Fruit fly (Drosophila melanogaster) whole organism, embryonic: ENCODE data around the gene CG17666.

Experiments
- B-H2 ChIP-seq: fragments of 200-800 bp; sonication (Bioruptor generic); optimal IDR thresholded peaks from 2 replicates; lab custom pipeline; 2018; ENCODE audit warnings: missing biosample characterization, mild to moderate bottlenecking, missing genetic modification characterization
- BEAF-32 ChIP-seq: fragments of 200-800 bp; sonication (Bioruptor generic); optimal IDR thresholded peaks from 3 replicates; lab custom pipeline; 2017; ENCODE audit warnings: missing biosample characterization, missing genetic modification characterization, mild to moderate bottlenecking, moderate library complexity, missing genetic modification reagents
- CG10209 ChIP-seq: fragments of 200-800 bp; sonication (Bioruptor generic); optimal IDR thresholded peaks from 3 replicates; lab custom pipeline; 2017; ENCODE audit warnings: missing biosample characterization, mild to moderate bottlenecking, missing genetic modification characterization, missing genetic modification reagents
- CG11085 ChIP-seq: fragments of 200-800 bp; sonication (Bioruptor generic); IDR thresholded peaks from 2 replicates; pipeline ENCODE4 v1.3.6; 2022; ENCODE audit warnings: missing biosample characterization, missing genetic modification characterization
- CG11247 ChIP-seq: fragments of 200-800 bp; sonication (Bioruptor generic); IDR thresholded peaks from 2 replicates; pipeline ENCODE4 v1.3.6; 2022; ENCODE audit warnings: missing biosample characterization, missing genetic modification characterization
- CG12219 ChIP-seq: fragments of 200-800 bp; sonication (Bioruptor generic); optimal IDR thresholded peaks from 3 replicates; lab custom pipeline; 2018; ENCODE audit warnings: missing biosample characterization, mild to moderate bottlenecking, missing genetic modification characterization
- CG13123 ChIP-seq: fragments of 200-800 bp; sonication (Bioruptor generic); optimal IDR thresholded peaks from 2 replicates; lab custom pipeline; 2016; ENCODE audit warnings: missing biosample characterization, missing genetic modification characterization
- CG13296 ChIP-seq: fragments of 200-800 bp; sonication (Bioruptor generic); optimal IDR thresholded peaks from 3 replicates; lab custom pipeline; 2018; ENCODE audit warnings: missing biosample characterization, mild to moderate bottlenecking, missing genetic modification characterization
- CG14710 ChIP-seq: fragments of 200-800 bp; sonication (Bioruptor generic); optimal IDR thresholded peaks from 3 replicates; lab custom pipeline; 2019; ENCODE audit warnings: missing biosample characterization, mild to moderate bottlenecking, missing genetic modification characterization, moderate library complexity
- CG15073 ChIP-seq: fragments of 200-800 bp; sonication (Bioruptor generic); optimal IDR thresholded peaks from 2 replicates; lab custom pipeline; 2016; ENCODE audit warnings: missing biosample characterization, missing genetic modification characterization
- CG15601 ChIP-seq: fragments of 200-800 bp; sonication (Bioruptor generic); optimal IDR thresholded peaks from 3 replicates; lab custom pipeline; 2019; ENCODE audit warnings: missing biosample characterization, mild to moderate bottlenecking, missing genetic modification characterization, moderate library complexity
- CG17361 ChIP-seq: fragments of 200-800 bp; sonication (Bioruptor generic); IDR thresholded peaks from 3 replicates; pipeline ENCODE4 v1.3.6; 2022; ENCODE audit warnings: missing biosample characterization, missing genetic modification characterization
- CG2875 ChIP-seq: fragments of 200-800 bp; sonication (Bioruptor generic); optimal IDR thresholded peaks from 2 replicates; lab custom pipeline; 2017; ENCODE audit warnings: missing biosample characterization, mild to moderate bottlenecking, missing genetic modification characterization, missing genetic modification reagents
- CG34422 ChIP-seq: fragments of 200-800 bp; sonication (Bioruptor generic); IDR thresholded peaks from 3 replicates; pipeline ENCODE4 v1.3.6; 2022; ENCODE audit warnings: missing biosample characterization, missing genetic modification characterization
- CG42726 ChIP-seq: fragments of 200-800 bp; sonication (Bioruptor generic); IDR thresholded peaks from 2 replicates; pipeline ENCODE4 v1.3.6; 2022; ENCODE audit warnings: missing biosample characterization, missing genetic modification characterization; ENCODE audit not compliant: partially characterized antibody
- CG4424 ChIP-seq: fragments of 200-800 bp; sonication (Bioruptor generic); optimal IDR thresholded peaks from 3 replicates; lab custom pipeline; 2016; ENCODE audit warnings: missing biosample characterization, missing genetic modification characterization
- CG7357 ChIP-seq: fragments of 200-800 bp; sonication (Bioruptor generic); IDR thresholded peaks from 3 replicates; pipeline ENCODE4 v1.3.6; 2022; ENCODE audit warnings: missing biosample characterization, missing genetic modification characterization
- CG9437 ChIP-seq: fragments of 200-800 bp; sonication (Bioruptor generic); optimal IDR thresholded peaks from 2 replicates; lab custom pipeline; 2018; ENCODE audit warnings: missing biosample characterization, mild to moderate bottlenecking, missing genetic modification characterization
- CTCF ChIP-seq: fragments of 200-800 bp; sonication (Bioruptor generic); optimal IDR thresholded peaks from 2 replicates; lab custom pipeline; 2017; ENCODE audit warnings: missing biosample characterization, mild to moderate bottlenecking, missing genetic modification characterization, moderate library complexity
- CrebB ChIP-seq: fragments of 200-800 bp; sonication (Bioruptor generic); optimal IDR thresholded peaks from 3 replicates; lab custom pipeline; 2018; ENCODE audit warnings: missing biosample characterization, mild to moderate bottlenecking, missing genetic modification characterization
- Deaf1 ChIP-seq: fragments of 200-800 bp; optimal IDR thresholded peaks from 3 replicates; lab custom pipeline; 2019; ENCODE audit warnings: missing biosample characterization, mild to moderate bottlenecking, missing genetic modification characterization, moderate library complexity
- Dll ChIP-seq: fragments of 200-800 bp; sonication (Bioruptor generic); IDR thresholded peaks from 4 replicates; pipeline ENCODE4 v1.3.6; 2022; ENCODE audit warnings: missing biosample characterization, missing genetic modification characterization; ENCODE audit not compliant: partially characterized antibody
- ERR ChIP-seq: fragments of 200-800 bp; sonication (Bioruptor generic); optimal IDR thresholded peaks from 2 replicates; lab custom pipeline; 2016; ENCODE audit warnings: missing biosample characterization, missing genetic modification characterization
- Fer1 ChIP-seq: fragments of 200-800 bp; sonication (Bioruptor generic); optimal IDR thresholded peaks from 2 replicates; lab custom pipeline; 2017; ENCODE audit warnings: missing biosample characterization, mild to moderate bottlenecking, missing genetic modification characterization
- Gsc ChIP-seq: fragments of 200-800 bp; sonication (Bioruptor generic); IDR thresholded peaks from 2 replicates; pipeline ENCODE4 v1.3.6; 2022; ENCODE audit warnings: missing biosample characterization, missing genetic modification characterization
- H2.0 ChIP-seq: fragments of 200-800 bp; sonication (Bioruptor generic); IDR thresholded peaks from 2 replicates; pipeline ENCODE4 v1.3.6; 2022; ENCODE audit warnings: missing biosample characterization, missing genetic modification characterization
- Hey ChIP-seq: fragments of 200-800 bp; sonication (Bioruptor generic); optimal IDR thresholded peaks from 3 replicates; lab custom pipeline; 2018; ENCODE audit warnings: missing biosample characterization, mild to moderate bottlenecking, missing genetic modification characterization
- Hmr ChIP-seq: fragments of 200-800 bp; sonication (Bioruptor generic); optimal IDR thresholded peaks from 3 replicates; lab custom pipeline; 2017; ENCODE audit warnings: mild to moderate bottlenecking, missing biosample characterization, missing genetic modification reagents, missing genetic modification characterization
- Hr51 ChIP-seq, 2 experiments: fragments of 200-800 bp; sonication (Bioruptor generic); optimal IDR thresholded peaks; 2 replicates in 1 of 2; 3 replicates in 1 of 2; lab custom pipeline; 2016 to 2018; ENCODE audit warnings: missing biosample characterization in 2 of 2, missing genetic modification characterization in 2 of 2, mild to moderate bottlenecking in 1 of 2, moderate library complexity in 1 of 2
- Mes4 ChIP-seq: fragments of 200-800 bp; sonication (Bioruptor generic); optimal IDR thresholded peaks from 2 replicates; lab custom pipeline; 2016; ENCODE audit warnings: missing biosample characterization, missing genetic modification characterization
- Oli ChIP-seq: fragments of 200-800 bp; sonication (Bioruptor generic); optimal IDR thresholded peaks from 2 replicates; lab custom pipeline; 2018; ENCODE audit warnings: missing biosample characterization, mild to moderate bottlenecking, missing genetic modification characterization, moderate library complexity
- Ravus ChIP-seq: fragments of 200-800 bp; sonication (Bioruptor generic); IDR thresholded peaks from 2 replicates; pipeline ENCODE4 v1.3.6; 2022; ENCODE audit warnings: missing biosample characterization, missing genetic modification characterization
- abd-A ChIP-seq: fragments of 200-800 bp; sonication (Bioruptor generic); optimal IDR thresholded peaks from 3 replicates; lab custom pipeline; 2019; ENCODE audit warnings: missing biosample characterization, mild to moderate bottlenecking, missing genetic modification characterization, moderate library complexity
- bigmax ChIP-seq: fragments of 200-800 bp; sonication (Bioruptor generic); optimal IDR thresholded peaks from 2 replicates; lab custom pipeline; 2018; ENCODE audit warnings: missing biosample characterization, mild to moderate bottlenecking, missing genetic modification characterization
- cad ChIP-seq: fragments of >200 bp; optimal IDR thresholded peaks from 2 replicates; lab custom pipeline; 2017; ENCODE audit warnings: missing biosample characterization, missing genetic modification characterization
- crol ChIP-seq: fragments of 200-800 bp; sonication (Bioruptor generic); IDR thresholded peaks from 2 replicates; pipeline ENCODE4 v1.3.6; 2022; ENCODE audit warnings: missing biosample characterization, missing genetic modification characterization
- fd96Cb ChIP-seq: fragments of 200-800 bp; sonication (Bioruptor generic); optimal IDR thresholded peaks from 2 replicates; lab custom pipeline; 2018; ENCODE audit warnings: missing biosample characterization, mild to moderate bottlenecking, missing genetic modification characterization, moderate library complexity
- fru ChIP-seq: fragments of >200 bp; optimal IDR thresholded peaks from 2 replicates; lab custom pipeline; 2017
- gce ChIP-seq: fragments of 200-800 bp; sonication (Bioruptor generic); IDR thresholded peaks from 3 replicates; pipeline ENCODE4 v1.3.6; 2022; ENCODE audit warnings: missing biosample characterization, missing genetic modification characterization
- insv ChIP-seq, 2 experiments: fragments of 200-800 bp; sonication (Bioruptor generic); optimal IDR thresholded peaks; 3 replicates each; lab custom pipeline; 2016 to 2018; ENCODE audit warnings: missing biosample characterization in 2 of 2, missing genetic modification characterization in 2 of 2
- lov ChIP-seq, 2 experiments: fragments of 200-800 bp in 1 of 2; fragments of >200 bp in 1 of 2; sonication (Bioruptor generic) in 1 of 2; IDR thresholded peaks in 1 of 2; optimal IDR thresholded peaks in 1 of 2; 2 replicates in 1 of 2; 3 replicates in 1 of 2; pipeline versions ENCODE4 v1.3.6 to Lab custom; 2017 to 2022; ENCODE audit warnings: missing biosample characterization in 1 of 2, missing genetic modification characterization in 1 of 2
- luna ChIP-seq: fragments of 200-800 bp; sonication (Bioruptor generic); optimal IDR thresholded peaks from 2 replicates; lab custom pipeline; 2016; ENCODE audit warnings: missing biosample characterization, missing genetic modification characterization
- mam ChIP-seq: fragments of 200-800 bp; sonication (Bioruptor generic); optimal IDR thresholded peaks from 3 replicates; lab custom pipeline; 2016; ENCODE audit warnings: missing biosample characterization, missing genetic modification characterization
- otp ChIP-seq: fragments of 200-800 bp; sonication (Bioruptor generic); IDR thresholded peaks from 3 replicates; pipeline ENCODE4, ENCODE4 v1.3.6; 2022; ENCODE audit warnings: missing biosample characterization, missing genetic modification characterization
- pfk ChIP-seq: fragments of 200-800 bp; sonication (Bioruptor generic); optimal IDR thresholded peaks from 2 replicates; lab custom pipeline; 2018; ENCODE audit warnings: missing biosample characterization, mild to moderate bottlenecking, missing genetic modification characterization, moderate library complexity
- shn ChIP-seq: fragments of 200-800 bp; sonication (Bioruptor generic); optimal IDR thresholded peaks from 3 replicates; lab custom pipeline; 2016; ENCODE audit warnings: missing biosample characterization, missing genetic modification characterization
- slp2 ChIP-seq: fragments of 200-800 bp; sonication (Bioruptor generic); optimal IDR thresholded peaks from 2 replicates; lab custom pipeline; 2016; ENCODE audit warnings: missing biosample characterization, missing genetic modification characterization
- sqz ChIP-seq: fragments of 200-800 bp; sonication (Bioruptor generic); optimal IDR thresholded peaks from 3 replicates; lab custom pipeline; 2018; ENCODE audit warnings: missing biosample characterization, mild to moderate bottlenecking, missing genetic modification characterization
- sr ChIP-seq: fragments of 200-800 bp; sonication (Bioruptor generic); IDR thresholded peaks from 3 replicates; pipeline ENCODE4 v1.3.6; 2022; ENCODE audit warnings: missing biosample characterization, missing genetic modification characterization
- tx ChIP-seq: fragments of 200-800 bp; sonication (Bioruptor generic); optimal IDR thresholded peaks from 2 replicates; lab custom pipeline; 2016; ENCODE audit warnings: missing biosample characterization, missing genetic modification characterization
- usp ChIP-seq: fragments of >200 bp; optimal IDR thresholded peaks from 2 replicates; lab custom pipeline; 2017; ENCODE audit warnings: missing biosample characterization, missing genetic modification characterization
- vnd ChIP-seq: fragments of 200-800 bp; sonication (Bioruptor generic); IDR thresholded peaks from 3 replicates; pipeline ENCODE4 v1.3.6; 2022; ENCODE audit warnings: missing biosample characterization, missing genetic modification characterization; ENCODE audit not compliant: partially characterized antibody

Gene CG17666

DNA sequence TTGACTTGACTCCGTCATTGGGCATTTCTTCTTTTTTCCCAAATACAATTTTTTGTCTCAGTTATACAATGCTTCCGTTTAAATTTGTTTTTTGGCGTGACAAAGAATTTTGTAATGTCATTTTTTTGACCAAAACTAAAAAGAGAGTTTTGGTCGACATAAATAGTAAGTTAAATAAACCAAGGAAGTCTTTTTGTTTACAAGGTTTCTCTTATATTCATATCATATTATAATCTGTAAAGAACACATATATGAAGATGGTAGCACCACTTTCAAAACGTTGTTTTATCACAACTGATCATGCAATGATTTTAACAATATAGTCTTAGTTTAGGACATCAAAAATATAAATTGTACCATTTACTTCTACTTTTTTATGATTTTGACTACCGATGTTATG is at the start of gene CG17666, which contains the start of gene CG10969:
Gene CG17666 (plus strand): TSS at position 329 of the 400 bp plus-strand sequence.
Gene CG10969 (minus strand): TSS at position 101 of the 400 bp plus-strand sequence.
- no peak for TF ChIP-seq luna (GFP tag; lab: Kevin White, UChicago)
- no peak for TF ChIP-seq CG2875 (GFP tag; lab: Kevin White, UChicago)
- TF ChIP-seq otp (GFP tag; lab: Robert Waterston, UW), result no peak
- no peak for TF ChIP-seq CG11247
- TF ChIP-seq Hey (tag; lab: Kevin White, UChicago), result no peak
- no peak for TF ChIP-seq H2.0
- no peak for TF ChIP-seq Dll
- no peak for TF ChIP-seq insv (GFP tag; optimal IDR thresholded peaks at IDR 0.05; lab: Kevin White, UChicago)
- TF ChIP-seq CG11085 (GFP tag; lab: Robert Waterston, UW), result no peak
- no peak for TF ChIP-seq crol (GFP tag; lab: Robert Waterston, UW)
- no peak for TF ChIP-seq gce (GFP tag; lab: Robert Waterston, UW)
- no peak for TF ChIP-seq usp
- TF ChIP-seq CG42726 (GFP tag; lab: Robert Waterston, UW), result no peak
- TF ChIP-seq CG7357 (GFP tag; lab: Robert Waterston, UW), result no peak

DNA sequence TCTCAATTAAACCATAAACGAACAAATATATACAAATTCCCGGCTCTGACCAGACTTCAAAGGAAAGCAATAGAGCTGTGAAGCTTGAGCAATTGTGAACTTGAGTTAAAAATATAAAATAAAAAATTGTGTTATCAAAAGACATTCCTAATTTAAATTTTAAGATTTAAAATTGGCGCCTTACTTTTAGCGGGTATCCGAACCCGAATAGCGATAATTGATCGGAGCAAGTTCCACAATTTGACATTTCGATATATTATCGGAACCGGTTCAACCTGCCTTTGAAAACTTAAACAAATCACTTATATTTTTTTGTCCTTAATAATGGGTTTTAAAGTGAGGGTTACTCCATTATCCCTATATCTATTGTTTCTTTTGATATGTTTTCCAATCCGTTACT is 48.4 kb upstream of the CG17666 start:
- TF ChIP-seq CG15073 (no peak), lov (optimal IDR thresholded peaks at IDR 0.05; lab: Kevin White, UChicago) (no peak), lov (GFP tag; IDR thresholded peaks at IDR 0.05; lab: Robert Waterston, UW) (no peak), Ravus (no peak), Mes4 (GFP tag; lab: Kevin White, UChicago) (no peak), sqz (GFP tag; lab: Kevin White, UChicago) (no peak), CG13296 (no peak), pfk (GFP tag; lab: Kevin White, UChicago) (no peak), CG9437 (no peak), bigmax (GFP tag; lab: Kevin White, UChicago) (no peak), CG10209 (GFP tag; lab: Kevin White, UChicago) (no peak), CG13123 (GFP tag; lab: Kevin White, UChicago) (no peak), fru (no peak), Gsc (GFP tag; lab: Robert Waterston, UW) (no peak), CTCF (GFP tag; lab: Kevin White, UChicago) (no peak), CG17361 (peak; percentile 68; the same call in 2 of the 3 replicates), CG15601 (tag; lab: Kevin White, UChicago) (no peak), slp2 (GFP tag; lab: Kevin White, UChicago) (no peak), Oli (tag; lab: Kevin White, UChicago) (no peak), ERR (GFP tag; lab: Kevin White, UChicago) (no peak), B-H2 (GFP tag; lab: Kevin White, UChicago) (no peak), fd96Cb (tag; lab: Kevin White, UChicago) (no peak), Fer1 (no peak), Hr51 (GFP tag; optimal IDR thresholded peaks at IDR 0.05; lab: Kevin White, UChicago) (no peak), abd-A (tag; lab: Kevin White, UChicago) (no peak), CG4424 (GFP tag; lab: Kevin White, UChicago) (no peak), CG34422 (GFP tag; lab: Robert Waterston, UW) (no peak), mam (GFP tag; lab: Kevin White, UChicago) (no peak), CrebB (tag; lab: Kevin White, UChicago) (no peak), Hmr (no peak), CG12219 (GFP tag; lab: Kevin White, UChicago) (no peak), tx (GFP tag; lab: Kevin White, UChicago) (no peak), sr (GFP tag; lab: Robert Waterston, UW) (no peak), BEAF-32 (GFP tag; lab: Kevin White, UChicago) (peak; percentile 54), Deaf1 (no peak), vnd (no peak), shn (GFP tag; lab: Kevin White, UChicago) (no peak), cad (GFP tag; lab: Kevin White, UChicago) (no peak), CG14710 (tag; lab: Kevin White, UChicago) (peak; percentile 13)
